Comparison of ENCODE assay signal across 1 worm cellular context in genomic region chrIV:8234088-8234496, ce11.
TF ChIP-seq lines count a peak whose summit lies in the region.

No protein-coding gene starts in this region.

TF ChIP-seq in whole organism, L1 larva, 84 proteins besides CTCF, POLR2A, EP300 and RAD21 (continued from another document):
- no peak for TF ChIP-seq ceh-63 (GFP tag; optimal IDR thresholded peaks at IDR 0.05; lab: Kevin White, UChicago)
- no peak for TF ChIP-seq fkh-10 (GFP tag; optimal IDR thresholded peaks at IDR 0.05; lab: Kevin White, UChicago)
- no peak for TF ChIP-seq mep-1 (tag; optimal IDR thresholded peaks at IDR 0.05; lab: Kevin White, UChicago)
- TF ChIP-seq nhr-11 (tag; optimal IDR thresholded peaks at IDR 0.05; lab: Kevin White, UChicago) = no peak
- TF ChIP-seq Y116A8C.19 (tag; optimal IDR thresholded peaks at IDR 0.05; lab: Kevin White, UChicago; ENCODE audit: borderline replicate concordance) = no peak
- no peak for TF ChIP-seq lin-13 (GFP tag; optimal IDR thresholded peaks at IDR 0.05; lab: Kevin White, UChicago)
- no peak for TF ChIP-seq C34B4.2 (tag; optimal IDR thresholded peaks at IDR 0.05; lab: Kevin White, UChicago)
- TF ChIP-seq lin-15B (tag; optimal IDR thresholded peaks at IDR 0.05; lab: Kevin White, UChicago) = no peak
- TF ChIP-seq ces-1 (GFP tag; optimal IDR thresholded peaks at IDR 0.05; lab: Kevin White, UChicago) = no peak
- peak; percentile 59 for TF ChIP-seq nhr-20 (tag; optimal IDR thresholded peaks at IDR 0.05; lab: Kevin White, UChicago)
- no peak for TF ChIP-seq snpc-4 (tag; optimal IDR thresholded peaks at IDR 0.05; lab: Kevin White, UChicago)
- no peak for TF ChIP-seq C04F5.9 (tag; optimal IDR thresholded peaks at IDR 0.05; lab: Kevin White, UChicago)
- TF ChIP-seq vab-15 (tag; optimal IDR thresholded peaks at IDR 0.05; lab: Kevin White, UChicago) = no peak
- no peak for TF ChIP-seq nhr-84 (tag; optimal IDR thresholded peaks at IDR 0.05; lab: Kevin White, UChicago)
- TF ChIP-seq sox-4 (tag; optimal IDR thresholded peaks at IDR 0.05; lab: Kevin White, UChicago) = no peak
- TF ChIP-seq lin-14 (GFP tag; optimal IDR thresholded peaks at IDR 0.05; lab: Kevin White, UChicago) = peak; percentile 39
- no peak for TF ChIP-seq ztf-4 (tag; optimal IDR thresholded peaks at IDR 0.05; lab: Kevin White, UChicago)
- no peak for TF ChIP-seq dsc-1 (tag; optimal IDR thresholded peaks at IDR 0.05; lab: Kevin White, UChicago)
- no peak for TF ChIP-seq ceh-82 (tag; optimal IDR thresholded peaks at IDR 0.05; lab: Kevin White, UChicago)
- TF ChIP-seq rnt-1 (tag; optimal IDR thresholded peaks at IDR 0.05; lab: Kevin White, UChicago) = no peak
- no peak for TF ChIP-seq nhr-77 (tag; optimal IDR thresholded peaks at IDR 0.05; lab: Kevin White, UChicago)
- TF ChIP-seq nhr-76 (tag; optimal IDR thresholded peaks at IDR 0.05; lab: Kevin White, UChicago) = no peak
- peak; percentile 22 for TF ChIP-seq snu-23 (GFP tag; optimal IDR thresholded peaks at IDR 0.05; lab: Kevin White, UChicago)
- no peak for TF ChIP-seq grh-1 (GFP tag; IDR thresholded peaks at IDR 0.05; lab: Robert Waterston, UW)
- no peak for TF ChIP-seq egl-27 (tag; optimal IDR thresholded peaks at IDR 0.05; lab: Kevin White, UChicago)
- TF ChIP-seq mef-2 (tag; optimal IDR thresholded peaks at IDR 0.05; lab: Kevin White, UChicago) = no peak
- TF ChIP-seq egl-13 (tag; optimal IDR thresholded peaks at IDR 0.05; lab: Kevin White, UChicago) = no peak
- TF ChIP-seq ceh-90 (tag; optimal IDR thresholded peaks at IDR 0.05; lab: Kevin White, UChicago) = no peak
